Worm (Caenorhabditis elegans) whole organism, late embryonic: Measurements from ENCODE around the gene unc-68.

Source experiments
- F13H6.1 ChIP-seq: sonication (generic microtip); optimal IDR thresholded peaks from 2 replicates; lab custom pipeline; 2016; ENCODE audit warnings: missing genetic modification characterization, missing compliant biosample characterization
- Y22D7AL.16 ChIP-seq: sonication (generic microtip); optimal IDR thresholded peaks from 2 replicates; lab custom pipeline; 2016; ENCODE audit warnings: missing genetic modification characterization, missing compliant biosample characterization
- ahr-1 ChIP-seq: sonication (generic microtip); optimal IDR thresholded peaks from 2 replicates; lab custom pipeline; 2016; ENCODE audit warnings: missing genetic modification characterization, missing compliant biosample characterization
- ceh-18 ChIP-seq: sonication (generic microtip); optimal IDR thresholded peaks from 2 replicates; lab custom pipeline; 2016; ENCODE audit warnings: missing genetic modification characterization, missing compliant biosample characterization
- ceh-2 ChIP-seq: sonication (generic microtip); optimal IDR thresholded peaks from 2 replicates; lab custom pipeline; 2016; ENCODE audit warnings: missing genotype, missing genetic modification characterization, missing compliant biosample characterization
- ceh-24 ChIP-seq: sonication (generic microtip); optimal IDR thresholded peaks from 2 replicates; lab custom pipeline; 2016; ENCODE audit warnings: mild to moderate bottlenecking, missing genetic modification characterization, missing compliant biosample characterization
- ceh-30 ChIP-seq: fragments of 150-350 bp; optimal IDR thresholded peaks from 2 replicates; lab custom pipeline; 2014; ENCODE audit warnings: missing biosample characterization, missing genetic modification characterization
- ceh-31 ChIP-seq: sonication (generic microtip); optimal IDR thresholded peaks from 2 replicates; lab custom pipeline; 2016; ENCODE audit warnings: missing genetic modification characterization, missing compliant biosample characterization
- ceh-45 ChIP-seq: fragments of 200-800 bp; sonication (Bioruptor generic); IDR thresholded peaks from 2 replicates; pipeline ENCODE4 v1.3.6; 2022; ENCODE audit warnings: missing genetic modification reagents, missing genetic modification characterization, missing compliant biosample characterization
- ceh-48 ChIP-seq: sonication (generic microtip); optimal IDR thresholded peaks from 2 replicates; lab custom pipeline; 2016; ENCODE audit warnings: missing genetic modification characterization, inconsistent platforms, missing compliant biosample characterization
- ceh-9 ChIP-seq: sonication (generic microtip); optimal IDR thresholded peaks from 2 replicates; lab custom pipeline; 2016; ENCODE audit warnings: mild to moderate bottlenecking, missing genetic modification characterization, inconsistent platforms, missing compliant biosample characterization
- dmd-4 ChIP-seq: sonication (generic microtip); optimal IDR thresholded peaks from 2 replicates; lab custom pipeline; 2016; ENCODE audit warnings: borderline replicate concordance, missing genetic modification characterization, missing compliant biosample characterization
- dve-1 ChIP-seq: sonication (generic microtip); optimal IDR thresholded peaks from 2 replicates; lab custom pipeline; 2017; ENCODE audit warnings: antibody characterized with exemption, mild to moderate bottlenecking, missing genetic modification characterization, missing compliant biosample characterization
- elt-2 ChIP-seq: sonication (generic microtip); optimal IDR thresholded peaks from 2 replicates; lab custom pipeline; 2016; ENCODE audit warnings: missing genetic modification reagents, missing genetic modification characterization, missing compliant biosample characterization
- elt-4 ChIP-seq: sonication (generic microtip); optimal IDR thresholded peaks from 2 replicates; lab custom pipeline; 2016; ENCODE audit warnings: missing genetic modification characterization, missing compliant biosample characterization
- ets-4 ChIP-seq: sonication (generic microtip); optimal IDR thresholded peaks from 2 replicates; lab custom pipeline; 2016; ENCODE audit warnings: missing genetic modification characterization, missing compliant biosample characterization
- eyg-1 ChIP-seq: sonication (generic microtip); optimal IDR thresholded peaks from 2 replicates; lab custom pipeline; 2016; ENCODE audit warnings: missing genotype, missing genetic modification characterization, missing compliant biosample characterization
- fax-1 ChIP-seq: sonication (generic microtip); optimal IDR thresholded peaks from 2 replicates; lab custom pipeline; 2016; ENCODE audit warnings: missing genotype, missing genetic modification characterization, missing compliant biosample characterization
- fkh-10 ChIP-seq: fragments of 150-350 bp; optimal IDR thresholded peaks from 2 replicates; lab custom pipeline; 2014; ENCODE audit warnings: missing biosample characterization, missing genetic modification reagents, missing genetic modification characterization
- fkh-6 ChIP-seq: sonication (generic microtip); optimal IDR thresholded peaks from 2 replicates; lab custom pipeline; 2016; ENCODE audit warnings: missing genetic modification characterization, missing compliant biosample characterization
- gmeb-2 ChIP-seq: sonication (generic microtip); optimal IDR thresholded peaks from 2 replicates; lab custom pipeline; 2016; ENCODE audit warnings: missing genetic modification characterization, inconsistent platforms, missing compliant biosample characterization
- hlh-13 ChIP-seq: fragments of 200-800 bp; sonication (Bioruptor generic); optimal IDR thresholded peaks from 2 replicates; lab custom pipeline; 2018; ENCODE audit warnings: mild to moderate bottlenecking, missing genetic modification characterization, missing compliant biosample characterization
- hlh-30 ChIP-seq: sonication (generic microtip); optimal IDR thresholded peaks from 2 replicates; lab custom pipeline; 2017; ENCODE audit warnings: antibody characterized with exemption, missing genetic modification characterization, missing compliant biosample characterization; ENCODE audit not compliant: insufficient read depth
- hlh-6 ChIP-seq: sonication (generic microtip); optimal IDR thresholded peaks from 2 replicates; lab custom pipeline; 2016; ENCODE audit warnings: missing genotype, missing genetic modification characterization, missing compliant biosample characterization
- lim-6 ChIP-seq: sonication (generic microtip); optimal IDR thresholded peaks from 2 replicates; lab custom pipeline; 2016; ENCODE audit warnings: missing genetic modification characterization, missing compliant biosample characterization
- madf-2 ChIP-seq: sonication (generic microtip); optimal IDR thresholded peaks from 2 replicates; lab custom pipeline; 2017; ENCODE audit warnings: missing genetic modification characterization, missing compliant biosample characterization
- mec-3 ChIP-seq: sonication (generic microtip); optimal IDR thresholded peaks from 2 replicates; lab custom pipeline; 2016; ENCODE audit warnings: borderline replicate concordance, missing genetic modification characterization, missing compliant biosample characterization
- nhr-232 ChIP-seq: sonication (generic microtip); optimal IDR thresholded peaks from 2 replicates; lab custom pipeline; 2016; ENCODE audit warnings: missing genetic modification characterization, missing compliant biosample characterization
- npax-4 ChIP-seq: sonication (generic microtip); optimal IDR thresholded peaks from 2 replicates; lab custom pipeline; 2016; ENCODE audit warnings: missing genetic modification characterization, missing compliant biosample characterization
- odd-2 ChIP-seq: sonication (generic microtip); optimal IDR thresholded peaks from 2 replicates; lab custom pipeline; 2017; ENCODE audit warnings: antibody characterized with exemption, mild to moderate bottlenecking, missing genetic modification characterization, missing compliant biosample characterization
- pag-3 ChIP-seq: sonication (generic microtip); optimal IDR thresholded peaks from 2 replicates; lab custom pipeline; 2016; ENCODE audit warnings: missing compliant biosample characterization, missing genetic modification characterization, borderline replicate concordance
- pat-9 ChIP-seq: fragments of 200-800 bp; sonication (Bioruptor generic); optimal IDR thresholded peaks from 2 replicates; lab custom pipeline; 2018; ENCODE audit warnings: mild to moderate bottlenecking, missing genetic modification characterization, moderate library complexity, missing compliant biosample characterization
- pax-1 ChIP-seq: fragments of 150-350 bp; optimal IDR thresholded peaks from 2 replicates; lab custom pipeline; 2014; ENCODE audit warnings: missing biosample characterization, missing genetic modification characterization
- pha-2 ChIP-seq: sonication (generic microtip); optimal IDR thresholded peaks from 2 replicates; lab custom pipeline; 2017; ENCODE audit warnings: mild to moderate bottlenecking, missing genetic modification characterization, missing compliant biosample characterization
- pha-4 ChIP-seq: fragments of 150-350 bp; optimal IDR thresholded peaks from 2 replicates; lab custom pipeline; 2018; ENCODE audit warnings: missing biosample characterization, missing genetic modification reagents, missing genetic modification characterization
- pros-1 ChIP-seq: fragments of 150-350 bp; optimal IDR thresholded peaks from 2 replicates; lab custom pipeline; 2014; ENCODE audit warnings: missing biosample characterization, missing genetic modification reagents, missing genetic modification characterization
- ref-2 ChIP-seq: sonication (generic microtip); optimal IDR thresholded peaks from 2 replicates; lab custom pipeline; 2016; ENCODE audit warnings: missing genetic modification characterization, missing compliant biosample characterization
- rnt-1 ChIP-seq: sonication (generic microtip); optimal IDR thresholded peaks from 2 replicates; lab custom pipeline; 2016; ENCODE audit warnings: missing genetic modification characterization, missing compliant biosample characterization
- sox-4 ChIP-seq: sonication (generic microtip); optimal IDR thresholded peaks from 2 replicates; lab custom pipeline; 2017; ENCODE audit warnings: mild to moderate bottlenecking, missing genetic modification characterization, inconsistent platforms, missing compliant biosample characterization
- syd-9 ChIP-seq: sonication (generic microtip); optimal IDR thresholded peaks from 2 replicates; lab custom pipeline; 2016; ENCODE audit warnings: mild to moderate bottlenecking, missing genetic modification characterization, moderate library complexity, missing compliant biosample characterization
- unc-3 ChIP-seq, 2 experiments: fragments of 200-800 bp in 1 of 2; sonication (Bioruptor generic) in 1 of 2; sonication (generic microtip) in 1 of 2; conservative IDR thresholded peaks in 1 of 2; optimal IDR thresholded peaks in 1 of 2; 2 replicates each; pipeline versions ENCODE4 v1.3.6 to Lab custom; 2016 to 2022; ENCODE audit warnings: missing compliant biosample characterization in 2 of 2, missing genetic modification characterization in 2 of 2, missing genetic modification reagents in 1 of 2
- unc-42 ChIP-seq: sonication (generic microtip); optimal IDR thresholded peaks from 2 replicates; lab custom pipeline; 2016; ENCODE audit warnings: missing genotype, missing genetic modification characterization, missing compliant biosample characterization
- unc-55 ChIP-seq: sonication (generic microtip); optimal IDR thresholded peaks from 2 replicates; lab custom pipeline; 2017; ENCODE audit warnings: missing biosample characterization, missing genetic modification reagents, missing genetic modification characterization
- zip-5 ChIP-seq: sonication (generic microtip); optimal IDR thresholded peaks from 2 replicates; lab custom pipeline; 2016; ENCODE audit warnings: missing genetic modification characterization, missing compliant biosample characterization
- ztf-16 ChIP-seq: sonication (generic microtip); optimal IDR thresholded peaks from 2 replicates; lab custom pipeline; 2017; ENCODE audit warnings: missing genetic modification characterization, missing compliant biosample characterization

The unc-68 gene

DNA sequence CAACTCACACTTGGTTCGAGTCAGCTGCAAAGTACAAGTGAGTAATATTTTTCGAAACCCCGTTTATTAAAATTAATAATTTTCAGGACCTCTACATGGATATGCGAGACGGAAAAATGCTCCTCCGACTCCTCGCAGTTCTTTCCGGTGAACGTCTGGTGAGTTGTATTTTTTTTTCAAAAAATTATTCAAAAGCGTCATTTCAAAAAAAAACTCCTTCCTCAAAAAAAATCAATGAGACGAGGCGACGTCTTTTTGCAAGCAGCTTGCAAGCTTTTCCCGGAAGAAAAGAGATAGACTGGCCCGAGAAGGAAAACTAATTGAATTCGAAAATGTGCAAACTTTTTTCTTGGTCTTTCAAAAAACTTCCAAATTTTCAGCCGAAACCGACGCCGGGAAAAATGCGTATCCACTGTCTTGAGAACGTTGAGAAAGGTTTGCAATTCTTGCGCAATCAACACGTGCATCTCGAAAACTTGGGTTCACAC is 46.3 kb downstream of the unc-68 start:
- TF ChIP-seq unc-42 (tag; lab: Kevin White, UChicago) (peak; percentile 57), fkh-10 (GFP tag; lab: Kevin White, UChicago) (no peak)

DNA sequence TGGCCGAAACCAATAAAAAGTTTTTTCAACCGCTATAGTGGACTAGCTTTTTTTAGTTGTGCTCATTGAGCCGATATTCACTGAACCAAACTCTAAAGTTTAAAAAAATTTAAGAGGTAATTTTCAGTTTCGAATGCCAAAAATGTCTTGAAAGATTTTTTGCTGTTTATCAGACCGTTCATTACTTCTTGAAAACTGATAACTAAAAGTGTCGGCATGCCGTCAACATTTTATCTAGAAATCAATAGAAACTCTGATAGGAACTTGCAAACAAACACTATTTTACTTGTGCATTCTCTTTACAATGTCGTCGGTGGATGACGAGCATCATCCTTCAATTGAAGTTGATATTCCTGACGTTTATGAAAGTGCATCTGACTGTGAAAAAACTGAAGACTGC is 47.1 kb downstream of the unc-68 start:
- no peak for TF ChIP-seq mec-3 (tag; lab: Kevin White, UChicago)
- peak; percentile 55 for TF ChIP-seq elt-2 (tag; lab: Kevin White, UChicago)

DNA sequence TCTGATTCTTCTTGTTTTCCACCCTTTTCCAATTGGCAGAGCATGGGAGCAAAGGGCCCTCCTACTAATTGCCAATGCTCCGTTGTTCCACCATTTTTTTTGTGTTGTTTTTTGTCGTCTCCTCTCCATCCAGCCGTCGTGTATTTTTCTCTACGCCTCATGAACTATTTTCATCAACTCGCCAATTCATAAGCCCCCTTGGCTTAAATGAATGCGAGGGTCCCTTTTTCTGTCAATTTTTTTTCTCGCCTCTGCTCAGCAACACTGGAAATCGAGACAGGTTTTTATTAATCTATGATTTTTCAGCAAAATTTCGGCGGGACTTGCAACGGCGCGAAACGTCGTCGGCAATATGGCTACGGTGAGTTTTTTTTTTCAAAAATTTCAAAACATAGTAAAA is 47.8 kb downstream of the unc-68 start, which contains the start of gene unc-70:
TSS of gene unc-70 (plus strand) at position 301 of the 400 bp plus-strand sequence.
- no peak for TF ChIP-seq unc-3 (GFP tag; conservative IDR thresholded peaks at IDR 0.05; lab: Robert Waterston, UW)
- TF ChIP-seq unc-3 (tag; optimal IDR thresholded peaks at IDR 0.05; lab: Kevin White, UChicago): peak; percentile 15
- TF ChIP-seq zip-5 (tag; lab: Kevin White, UChicago): no peak

- no peak for TF ChIP-seq ceh-30 (tag; lab: Kevin White, UChicago)
- TF ChIP-seq madf-2: peak; percentile 46
- TF ChIP-seq zip-5 (tag; lab: Kevin White, UChicago): no peak
- TF ChIP-seq sox-4 (tag; lab: Kevin White, UChicago): peak; percentile 30
- no peak for TF ChIP-seq npax-4 (tag; lab: Kevin White, UChicago)
- no peak for TF ChIP-seq ahr-1
- TF ChIP-seq fax-1 (tag; lab: Kevin White, UChicago): peak; percentile 23
- no peak for TF ChIP-seq hlh-13 (GFP tag; lab: Kevin White, UChicago)
- TF ChIP-seq pha-2 (tag; lab: Kevin White, UChicago): no peak
- peak; percentile 62 for TF ChIP-seq hlh-6
- TF ChIP-seq rnt-1: peak; percentile 27
- TF ChIP-seq pros-1 (tag; lab: Kevin White, UChicago): no peak
- peak; percentile 8 for TF ChIP-seq F13H6.1 (tag; lab: Kevin White, UChicago)
- TF ChIP-seq odd-2 (tag; lab: Kevin White, UChicago): no peak
- peak; percentile 81 for TF ChIP-seq ceh-31 (tag; lab: Kevin White, UChicago)
- peak; percentile 64 for TF ChIP-seq ref-2 (tag; lab: Kevin White, UChicago)
- no peak for TF ChIP-seq pha-4 (tag; lab: Kevin White, UChicago)
- no peak for TF ChIP-seq pag-3 (tag; lab: Kevin White, UChicago)
- TF ChIP-seq unc-55 (GFP tag; lab: Kevin White, UChicago): peak; percentile 64
- TF ChIP-seq ceh-24 (tag; lab: Kevin White, UChicago): no peak
- TF ChIP-seq eyg-1 (tag; lab: Kevin White, UChicago): no peak
- TF ChIP-seq elt-2 (tag; lab: Kevin White, UChicago): no peak
- no peak for TF ChIP-seq fkh-10 (GFP tag; lab: Kevin White, UChicago)
- TF ChIP-seq ceh-9 (tag; lab: Kevin White, UChicago): no peak
- TF ChIP-seq nhr-232: no peak
- TF ChIP-seq fkh-6: peak; percentile 43
- no peak for TF ChIP-seq dve-1 (tag; lab: Kevin White, UChicago)
- TF ChIP-seq mec-3 (tag; lab: Kevin White, UChicago): peak; percentile 19
- TF ChIP-seq ceh-2 (tag; lab: Kevin White, UChicago): peak; percentile 28
- no peak for TF ChIP-seq elt-4 (tag; lab: Kevin White, UChicago)
- no peak for TF ChIP-seq ceh-48
- no peak for TF ChIP-seq hlh-30 (tag; lab: Kevin White, UChicago)
- peak; percentile 65 for TF ChIP-seq ceh-18 (tag; lab: Kevin White, UChicago)
- no peak for TF ChIP-seq pax-1 (tag; lab: Kevin White, UChicago)
- no peak for TF ChIP-seq Y22D7AL.16
- TF ChIP-seq syd-9: peak; percentile 77
- no peak for TF ChIP-seq ceh-45
- TF ChIP-seq gmeb-2 (tag; lab: Kevin White, UChicago): no peak
- no peak for TF ChIP-seq ets-4 (tag; lab: Kevin White, UChicago)
- TF ChIP-seq ztf-16 (tag; lab: Kevin White, UChicago): no peak
- no peak for TF ChIP-seq lim-6 (tag; lab: Kevin White, UChicago)
- peak; percentile 9 for TF ChIP-seq dmd-4 (tag; lab: Kevin White, UChicago)
- TF ChIP-seq unc-42 (tag; lab: Kevin White, UChicago): peak; percentile 55
- TF ChIP-seq pat-9 (tag; lab: Kevin White, UChicago): peak; percentile 29
These were observed 48.2 kb downstream of the unc-68 start for ce11 chrV:6880623-6881022.
